Worm (Caenorhabditis elegans) whole organism, L1 larva: ENCODE measurements around the gene Y102A5C.36.

Experiments used
- blmp-1 ChIP-seq: fragments of 150-350 bp; optimal IDR thresholded peaks from 2 replicates; lab custom pipeline; 2014; ENCODE audit warnings: missing biosample characterization, missing genetic modification characterization
- fkh-8 ChIP-seq: sonication (generic microtip); optimal IDR thresholded peaks from 2 replicates; lab custom pipeline; 2016; ENCODE audit warnings: mild to moderate bottlenecking, missing genetic modification characterization, missing compliant biosample characterization
- nhr-47 ChIP-seq: sonication (generic microtip); optimal IDR thresholded peaks from 2 replicates; lab custom pipeline; 2016; ENCODE audit warnings: mild to moderate bottlenecking, missing genetic modification characterization, moderate library complexity, missing compliant biosample characterization
- nhr-90 ChIP-seq: sonication (generic microtip); optimal IDR thresholded peaks from 2 replicates; lab custom pipeline; 2016; ENCODE audit warnings: mild to moderate bottlenecking, missing genetic modification characterization, missing compliant biosample characterization; ENCODE audit not compliant: poor library complexity
- pag-3 ChIP-seq: sonication (generic microtip); optimal IDR thresholded peaks from 2 replicates; lab custom pipeline; 2017; ENCODE audit warnings: missing genetic modification characterization, mild to moderate bottlenecking, missing compliant biosample characterization, antibody characterized with exemption, borderline replicate concordance; ENCODE audit not compliant: insufficient read depth
- unc-62 ChIP-seq: fragments of 150-350 bp; optimal IDR thresholded peaks from 2 replicates; lab custom pipeline; 2014; ENCODE audit warnings: missing biosample characterization, missing genetic modification reagents, missing genetic modification characterization

DNA sequence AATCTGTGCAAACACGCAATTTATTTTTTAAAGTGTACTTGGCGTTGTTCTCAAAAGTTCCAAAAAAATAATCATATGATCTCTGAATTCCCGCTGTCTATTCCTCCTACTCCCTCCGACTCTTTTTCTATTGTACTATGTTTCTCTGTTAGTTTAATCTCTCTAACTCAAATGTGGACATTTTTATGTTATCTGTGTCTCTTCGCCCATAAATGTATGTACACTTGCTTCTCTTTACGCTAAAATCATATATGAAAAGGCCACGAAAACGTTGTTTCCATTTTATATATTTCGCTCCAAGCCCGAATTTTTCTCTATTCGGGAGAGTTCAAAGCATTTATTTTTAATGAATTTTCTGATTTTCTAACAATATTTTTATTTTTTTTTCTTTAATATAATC is 16.4 kb downstream of the Y102A5C.36 start:
- TF ChIP-seq nhr-47 (no peak), unc-62 (GFP tag; lab: Kevin White, UChicago) (no peak), fkh-8 (peak; percentile 3), pag-3 (tag; lab: Kevin White, UChicago) (no peak), blmp-1 (tag; lab: Kevin White, UChicago) (no peak), nhr-90 (tag; lab: Kevin White, UChicago) (no peak)
